Worm (Caenorhabditis elegans) whole organism, mixed stage, embryonic: Measurements from ENCODE around the gene pgp-7.
A peak's percentile ranks its signal among the peaks of the same experiment; 100 is the strongest.

ENCODE experiments used
- M03D4.4 ChIP-seq: sonication (generic microtip); optimal IDR thresholded peaks from 2 replicates; lab custom pipeline; 2017; ENCODE audit warnings: mild to moderate bottlenecking, missing genetic modification characterization, missing compliant biosample characterization
- bed-3 ChIP-seq: fragments of 200-800 bp; sonication (Bioruptor generic); optimal IDR thresholded peaks from 3 replicates; lab custom pipeline; 2018; ENCODE audit warnings: mild to moderate bottlenecking, missing genetic modification characterization, moderate library complexity, missing compliant biosample characterization
- blmp-1 ChIP-seq: fragments of 150-350 bp; optimal IDR thresholded peaks from 2 replicates; lab custom pipeline; 2014; ENCODE audit warnings: missing biosample characterization, missing genetic modification characterization
- ceh-39 ChIP-seq: fragments of 150-350 bp; optimal IDR thresholded peaks from 2 replicates; lab custom pipeline; 2014; ENCODE audit warnings: missing biosample characterization, missing genetic modification characterization
- ceh-43 ChIP-seq: fragments of 200-800 bp; sonication (Bioruptor generic); optimal IDR thresholded peaks from 2 replicates; lab custom pipeline; 2018; ENCODE audit warnings: mild to moderate bottlenecking, missing genetic modification characterization, moderate library complexity, missing compliant biosample characterization
- ceh-83 ChIP-seq: fragments of 200-800 bp; sonication (Bioruptor generic); optimal IDR thresholded peaks from 2 replicates; lab custom pipeline; 2018; ENCODE audit warnings: mild to moderate bottlenecking, missing genetic modification characterization, missing compliant biosample characterization
- ces-1 ChIP-seq: fragments of 150-350 bp; optimal IDR thresholded peaks from 2 replicates; lab custom pipeline; 2014; ENCODE audit warnings: missing biosample characterization, missing genetic modification reagents, missing genetic modification characterization
- cnd-1 ChIP-seq: fragments of 200-800 bp; sonication (Bioruptor generic); optimal IDR thresholded peaks from 2 replicates; lab custom pipeline; 2018; ENCODE audit warnings: mild to moderate bottlenecking, missing genetic modification characterization, missing compliant biosample characterization
- drap-1 ChIP-seq: fragments of 200-800 bp; sonication (Bioruptor generic); optimal IDR thresholded peaks from 3 replicates; lab custom pipeline; 2018; ENCODE audit warnings: mild to moderate bottlenecking, missing genetic modification characterization, missing compliant biosample characterization
- elt-1 ChIP-seq: sonication (generic microtip); optimal IDR thresholded peaks from 2 replicates; lab custom pipeline; 2017; ENCODE audit warnings: missing genetic modification characterization, mild to moderate bottlenecking, missing compliant biosample characterization, antibody characterized with exemption, moderate library complexity, borderline replicate concordance; ENCODE audit not compliant: insufficient read depth
- elt-3 ChIP-seq: fragments of 150-350 bp; optimal IDR thresholded peaks from 2 replicates; lab custom pipeline; 2014; ENCODE audit warnings: missing biosample characterization, missing genetic modification characterization
- flh-1 ChIP-seq: fragments of 200-800 bp; sonication (Bioruptor generic); optimal IDR thresholded peaks from 2 replicates; lab custom pipeline; 2018; ENCODE audit warnings: mild to moderate bottlenecking, missing genetic modification characterization, moderate library complexity, missing compliant biosample characterization
- ham-2 ChIP-seq: fragments of 200-800 bp; sonication (Bioruptor generic); optimal IDR thresholded peaks from 2 replicates; lab custom pipeline; 2018; ENCODE audit warnings: mild to moderate bottlenecking, missing genetic modification characterization, missing compliant biosample characterization
- hlh-1 ChIP-seq: fragments of 150-350 bp; optimal IDR thresholded peaks from 2 replicates; lab custom pipeline; 2014; ENCODE audit warnings: missing biosample characterization, missing genetic modification reagents, missing genetic modification characterization
- lin-13 ChIP-seq: fragments of 150-350 bp; optimal IDR thresholded peaks from 2 replicates; lab custom pipeline; 2014; ENCODE audit warnings: missing biosample characterization, missing genetic modification characterization
- lin-32 ChIP-seq: fragments of 200-800 bp; sonication (Bioruptor generic); optimal IDR thresholded peaks from 2 replicates; lab custom pipeline; 2018; ENCODE audit warnings: mild to moderate bottlenecking, missing genetic modification characterization, missing compliant biosample characterization
- lsy-2 ChIP-seq: fragments of 150-350 bp; optimal IDR thresholded peaks from 2 replicates; lab custom pipeline; 2014; ENCODE audit warnings: missing biosample characterization, missing genetic modification characterization
- mab-5 ChIP-seq: fragments of 150-350 bp; optimal IDR thresholded peaks from 2 replicates; lab custom pipeline; 2014; ENCODE audit warnings: missing biosample characterization, missing genetic modification characterization
- mep-1 ChIP-seq: fragments of 150-350 bp; optimal IDR thresholded peaks from 2 replicates; lab custom pipeline; 2017; ENCODE audit warnings: missing biosample characterization, missing genetic modification reagents, missing genetic modification characterization, inconsistent platforms
- mls-2 ChIP-seq: sonication (generic microtip); optimal IDR thresholded peaks from 2 replicates; lab custom pipeline; 2016; ENCODE audit warnings: mild to moderate bottlenecking, missing genetic modification characterization, moderate library complexity, missing compliant biosample characterization
- nhr-12 ChIP-seq: fragments of 150-350 bp; optimal IDR thresholded peaks from 2 replicates; lab custom pipeline; 2014; ENCODE audit warnings: missing biosample characterization, missing genetic modification characterization
- nhr-2 ChIP-seq: fragments of 150-350 bp; optimal IDR thresholded peaks from 2 replicates; lab custom pipeline; 2014; ENCODE audit warnings: missing biosample characterization, missing genetic modification characterization
- nhr-237 ChIP-seq: fragments of 150-350 bp; optimal IDR thresholded peaks from 2 replicates; lab custom pipeline; 2014; ENCODE audit warnings: missing biosample characterization, missing genetic modification characterization
- nhr-28 ChIP-seq: fragments of 150-350 bp; optimal IDR thresholded peaks from 2 replicates; lab custom pipeline; 2014; ENCODE audit warnings: missing biosample characterization, missing genetic modification characterization
- nhr-76 ChIP-seq: sonication (generic microtip); optimal IDR thresholded peaks from 2 replicates; lab custom pipeline; 2017; ENCODE audit warnings: missing biosample characterization, missing genetic modification characterization
- pha-4 ChIP-seq: fragments of 150-350 bp; optimal IDR thresholded peaks from 2 replicates; lab custom pipeline; 2018; ENCODE audit warnings: missing biosample characterization, missing genetic modification reagents, missing genetic modification characterization
- sem-2 ChIP-seq: fragments of 200-800 bp; sonication (Bioruptor generic); optimal IDR thresholded peaks from 2 replicates; lab custom pipeline; 2018; ENCODE audit warnings: mild to moderate bottlenecking, missing genetic modification characterization, missing compliant biosample characterization
- snpc-4 ChIP-seq: fragments of 150-350 bp; optimal IDR thresholded peaks from 2 replicates; lab custom pipeline; 2014; ENCODE audit warnings: missing biosample characterization, missing genetic modification characterization
- sptf-1 ChIP-seq: sonication (generic microtip); optimal IDR thresholded peaks from 2 replicates; lab custom pipeline; 2017; ENCODE audit warnings: mild to moderate bottlenecking, missing genetic modification characterization, moderate library complexity, missing compliant biosample characterization
- tbx-8 ChIP-seq: fragments of 200-800 bp; sonication (Bioruptor generic); optimal IDR thresholded peaks from 2 replicates; lab custom pipeline; 2018; ENCODE audit warnings: mild to moderate bottlenecking, missing genetic modification characterization, moderate library complexity, missing compliant biosample characterization
- unc-120 ChIP-seq: sonication (generic microtip); optimal IDR thresholded peaks from 2 replicates; lab custom pipeline; 2017; ENCODE audit warnings: missing genetic modification characterization, missing compliant biosample characterization; ENCODE audit not compliant: poor library complexity, severe bottlenecking
- unc-39 ChIP-seq: fragments of 150-350 bp; optimal IDR thresholded peaks from 2 replicates; lab custom pipeline; 2014; ENCODE audit warnings: missing biosample characterization, missing genetic modification characterization
- unc-62 ChIP-seq: fragments of 150-350 bp; optimal IDR thresholded peaks from 2 replicates; lab custom pipeline; 2014; ENCODE audit warnings: missing biosample characterization, missing genetic modification reagents, missing genetic modification characterization
- zip-8 ChIP-seq: fragments of 150-350 bp; optimal IDR thresholded peaks from 2 replicates; lab custom pipeline; 2014; ENCODE audit warnings: missing biosample characterization, missing genetic modification characterization
- ztf-11 ChIP-seq: fragments of 150-350 bp; optimal IDR thresholded peaks from 2 replicates; lab custom pipeline; 2014; ENCODE audit warnings: missing biosample characterization, missing genetic modification characterization

Gene pgp-7

DNA sequence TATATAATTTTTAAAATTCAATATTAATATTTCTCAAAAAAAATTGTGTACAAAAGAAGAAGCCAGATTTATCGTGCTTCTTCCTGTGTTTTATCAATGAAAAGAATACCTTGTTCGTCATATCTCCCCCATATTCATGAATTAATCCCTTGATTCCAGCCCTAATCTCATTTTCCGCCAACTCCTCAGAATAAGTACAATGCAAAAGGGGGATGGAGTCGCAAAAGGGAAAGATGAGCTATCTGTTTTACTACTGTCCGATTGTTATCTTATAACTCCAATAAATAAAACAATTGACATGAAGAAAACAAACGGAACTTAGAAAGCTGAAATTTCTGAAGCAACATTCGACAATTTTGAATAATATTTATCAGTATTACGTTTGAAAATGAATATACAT, 32.4 kb downstream of the pgp-7 start:
- TF ChIP-seq mep-1 (tag; lab: Kevin White, UChicago) (no peak), lin-13 (no peak), nhr-12 (no peak), bed-3 (GFP tag; lab: Kevin White, UChicago) (no peak), hlh-1 (no peak), nhr-28 (tag; lab: Kevin White, UChicago) (no peak), ceh-83 (no peak), blmp-1 (no peak), zip-8 (tag; lab: Kevin White, UChicago) (no peak), unc-39 (tag; lab: Kevin White, UChicago) (no peak), unc-62 (GFP tag; lab: Kevin White, UChicago) (no peak), M03D4.4 (tag; lab: Kevin White, UChicago) (no peak), cnd-1 (no peak), sem-2 (no peak), sptf-1 (tag; lab: Kevin White, UChicago) (no peak), mab-5 (tag; lab: Kevin White, UChicago) (no peak), nhr-237 (tag; lab: Kevin White, UChicago) (no peak), drap-1 (no peak)

DNA sequence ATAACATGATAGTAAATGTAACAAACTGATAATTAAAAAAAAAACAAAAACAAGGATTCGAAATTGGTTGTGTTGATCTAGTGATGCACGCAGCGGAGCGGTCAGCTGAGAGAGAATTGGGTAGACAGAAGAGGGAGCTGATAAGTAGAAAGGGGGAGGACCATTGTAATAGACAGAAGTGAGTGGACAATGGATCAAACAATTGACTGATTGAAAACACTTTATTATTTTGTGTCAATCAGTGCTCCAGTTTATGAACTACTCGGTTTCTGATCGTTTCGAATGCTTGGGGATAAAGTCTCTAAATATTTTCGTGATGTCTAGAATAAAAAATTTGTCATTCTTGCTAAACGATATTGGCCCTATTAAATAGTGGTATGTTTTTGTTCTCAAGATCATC, 35.5 kb downstream of the pgp-7 start:
- TF ChIP-seq M03D4.4 (tag; lab: Kevin White, UChicago), result no peak
- TF ChIP-seq unc-62 (GFP tag; lab: Kevin White, UChicago), result peak; percentile 67
- TF ChIP-seq tbx-8, result no peak
- TF ChIP-seq hlh-1, result peak; percentile 31

DNA sequence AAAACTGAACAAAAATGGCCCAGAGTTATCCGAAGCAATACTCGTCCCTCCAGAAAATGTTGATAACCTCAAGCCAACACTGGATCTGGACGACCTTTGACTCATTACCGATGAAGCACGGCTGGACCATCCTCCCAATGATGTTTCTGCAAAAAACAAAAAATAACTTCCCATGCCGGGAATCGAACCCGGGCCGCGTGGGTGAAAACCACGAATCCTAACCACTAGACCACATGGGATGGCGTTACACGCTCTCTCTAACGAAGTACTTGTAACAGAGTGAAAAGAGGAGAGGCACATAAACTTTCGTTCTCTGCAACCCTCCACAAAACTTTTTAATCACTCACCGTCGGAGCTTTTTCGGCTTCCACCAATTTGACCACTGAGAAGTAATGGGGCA, 48.9 kb downstream of the pgp-7 start:
- TF ChIP-seq tbx-8 (no peak), cnd-1 (peak; percentile 64), elt-3 (tag; lab: Kevin White, UChicago) (no peak), unc-39 (tag; lab: Kevin White, UChicago) (no peak), blmp-1 (no peak), ceh-43 (GFP tag; lab: Kevin White, UChicago) (no peak), ceh-83 (peak; percentile 75), nhr-2 (tag; lab: Kevin White, UChicago) (no peak), ces-1 (GFP tag; lab: Kevin White, UChicago) (no peak), drap-1 (peak; percentile 67), ham-2 (GFP tag; lab: Kevin White, UChicago) (peak; percentile 28), nhr-12 (no peak), lsy-2 (tag; lab: Kevin White, UChicago) (no peak), mls-2 (tag; lab: Kevin White, UChicago) (peak; percentile 70), ceh-39 (tag; lab: Kevin White, UChicago) (no peak), unc-120 (peak; percentile 40), mep-1 (tag; lab: Kevin White, UChicago) (no peak), nhr-237 (tag; lab: Kevin White, UChicago) (no peak), M03D4.4 (tag; lab: Kevin White, UChicago) (peak; percentile 71), sem-2 (peak; percentile 38), lin-13 (no peak), mab-5 (tag; lab: Kevin White, UChicago) (no peak), snpc-4 (no peak), hlh-1 (peak; percentile 22), pha-4 (no peak), sptf-1 (tag; lab: Kevin White, UChicago) (peak; percentile 77), unc-62 (GFP tag; lab: Kevin White, UChicago) (no peak), zip-8 (tag; lab: Kevin White, UChicago) (no peak), flh-1 (GFP tag; lab: Kevin White, UChicago) (no peak), nhr-28 (tag; lab: Kevin White, UChicago) (no peak), elt-1 (tag; lab: Kevin White, UChicago) (no peak), nhr-76 (tag; lab: Kevin White, UChicago) (no peak), bed-3 (GFP tag; lab: Kevin White, UChicago) (peak; percentile 25), ztf-11 (tag; lab: Kevin White, UChicago) (no peak), lin-32 (GFP tag; lab: Kevin White, UChicago) (no peak)

DNA sequence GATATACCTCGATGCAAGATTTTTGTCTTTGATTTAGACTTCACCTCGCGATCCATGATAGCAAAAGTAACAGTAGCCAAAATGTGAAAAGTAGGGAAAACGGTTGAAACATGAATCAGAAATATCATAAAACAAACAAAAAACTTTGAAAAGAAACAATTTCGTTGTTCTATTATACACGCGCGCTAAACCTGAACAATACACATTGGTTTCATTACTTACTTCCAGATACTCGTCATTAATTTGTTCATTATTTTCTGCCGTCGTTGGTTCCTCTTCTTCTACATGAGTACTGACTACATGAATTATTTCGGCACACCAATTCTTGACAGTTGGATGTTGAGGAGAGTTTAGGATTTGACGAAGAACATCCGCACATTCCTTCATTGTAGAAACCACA, 49.5 kb downstream of the pgp-7 start, which contains the start of gene F31B12.3:
F31B12.3 (minus strand) TSS at position 101 of the 400 bp plus-strand sequence.
- no peak for TF ChIP-seq flh-1 (GFP tag; lab: Kevin White, UChicago)
- TF ChIP-seq zip-8 (tag; lab: Kevin White, UChicago), result no peak
- TF ChIP-seq sem-2, result no peak
- TF ChIP-seq ceh-39 (tag; lab: Kevin White, UChicago), result no peak
- no peak for TF ChIP-seq elt-3 (tag; lab: Kevin White, UChicago)
- TF ChIP-seq unc-120, result no peak
- TF ChIP-seq cnd-1, result no peak
- TF ChIP-seq tbx-8, result no peak
- no peak for TF ChIP-seq drap-1
